Worm (Caenorhabditis elegans) whole organism, midembryonic: ENCODE data around the gene sri-7.

ENCODE experiments used
- T22C8.4 ChIP-seq: fragments of 200-800 bp; sonication (Bioruptor generic); IDR thresholded peaks from 2 replicates; pipeline ENCODE4 v1.3.6; 2022; ENCODE audit warnings: missing genetic modification characterization, missing compliant biosample characterization
- cog-1 ChIP-seq: sonication (generic microtip); optimal IDR thresholded peaks from 2 replicates; lab custom pipeline; 2016; ENCODE audit warnings: missing genetic modification characterization, missing compliant biosample characterization
- flt-1 ChIP-seq: fragments of 200-800 bp; sonication (Bioruptor generic); IDR thresholded peaks from 2 replicates; pipeline ENCODE4 v1.3.6; 2022; ENCODE audit warnings: missing genetic modification characterization, missing compliant biosample characterization
- med-1 ChIP-seq: sonication (generic microtip); optimal IDR thresholded peaks from 2 replicates; lab custom pipeline; 2017; ENCODE audit warnings: missing genetic modification characterization, mild to moderate bottlenecking, missing compliant biosample characterization, antibody characterized with exemption, missing genetic modification reagents; ENCODE audit not compliant: insufficient read depth
- ref-1 ChIP-seq: fragments of 200-800 bp; sonication (Bioruptor generic); conservative IDR thresholded peaks from 2 replicates; pipeline ENCODE4 v1.3.6; 2022; ENCODE audit warnings: missing genetic modification reagents, missing genetic modification characterization, missing compliant biosample characterization
- tab-1 ChIP-seq: fragments of 200-800 bp; sonication (Bioruptor generic); IDR thresholded peaks from 2 replicates; pipeline ENCODE4 v1.3.6; 2022; ENCODE audit warnings: missing genetic modification characterization, missing compliant biosample characterization
- ztf-29 ChIP-seq: fragments of 200-800 bp; sonication (Bioruptor generic); IDR thresholded peaks from 2 replicates; pipeline ENCODE4 v1.3.6; 2022; ENCODE audit warnings: missing genetic modification reagents, missing genetic modification characterization, missing compliant biosample characterization

DNA sequence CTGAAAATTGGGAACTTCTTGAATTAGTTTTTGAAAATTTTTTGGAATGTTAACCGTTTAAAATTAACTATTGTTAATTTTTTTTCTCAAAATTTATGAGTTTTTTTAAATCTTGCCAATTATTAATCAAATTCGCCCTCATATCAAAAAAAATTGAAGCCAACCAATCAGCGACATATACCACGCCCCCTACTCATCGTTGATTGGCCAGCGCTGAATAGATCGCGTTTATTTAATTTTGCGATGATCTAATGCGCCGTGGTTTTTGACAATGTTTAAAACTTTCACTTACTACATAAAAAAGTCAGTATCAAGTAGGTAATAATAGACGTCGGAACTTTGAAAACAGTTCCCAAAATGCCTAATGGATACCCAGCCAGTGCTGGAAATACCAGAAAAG lies 42.3 kb downstream of the sri-7 start:
- TF ChIP-seq tab-1 (GFP tag; lab: Robert Waterston, UW) (no peak), flt-1 (GFP tag; lab: Robert Waterston, UW) (no peak), cog-1 (no peak), ztf-29 (GFP tag; lab: Robert Waterston, UW) (no peak), ref-1 (GFP tag; lab: Robert Waterston, UW) (no peak), T22C8.4 (GFP tag; lab: Robert Waterston, UW) (no peak), med-1 (GFP tag; lab: Kevin White, UChicago) (no peak)
